Worm (Caenorhabditis elegans): ENCODE measurements around the gene ZK1320.2.

Gene ZK1320.2

DNA sequence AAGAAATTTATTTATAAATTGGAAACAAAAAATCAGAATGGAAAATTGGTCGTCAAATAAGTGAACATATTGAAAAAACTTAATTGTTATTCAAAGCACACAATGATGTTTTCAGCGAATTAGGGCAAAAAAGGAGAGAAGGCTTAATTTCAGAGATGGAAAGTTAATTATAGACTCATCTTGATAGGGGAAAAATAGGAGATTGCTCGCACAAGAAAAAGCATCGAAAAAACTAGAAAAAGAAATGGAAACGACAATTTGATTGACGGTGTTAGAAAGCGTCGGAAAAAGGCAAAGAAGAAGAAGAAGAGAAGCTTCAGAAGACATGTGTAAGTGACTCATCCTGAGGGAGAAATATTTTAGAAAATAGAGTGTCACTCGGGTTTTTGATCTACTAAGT is 37.1 kb upstream of the ZK1320.2 start:
- TF ChIP-seq tbx-7 (tag; optimal IDR thresholded peaks at IDR 0.05) (no peak), unc-42 (tag; optimal IDR thresholded peaks at IDR 0.05) (peak; percentile 55)

DNA sequence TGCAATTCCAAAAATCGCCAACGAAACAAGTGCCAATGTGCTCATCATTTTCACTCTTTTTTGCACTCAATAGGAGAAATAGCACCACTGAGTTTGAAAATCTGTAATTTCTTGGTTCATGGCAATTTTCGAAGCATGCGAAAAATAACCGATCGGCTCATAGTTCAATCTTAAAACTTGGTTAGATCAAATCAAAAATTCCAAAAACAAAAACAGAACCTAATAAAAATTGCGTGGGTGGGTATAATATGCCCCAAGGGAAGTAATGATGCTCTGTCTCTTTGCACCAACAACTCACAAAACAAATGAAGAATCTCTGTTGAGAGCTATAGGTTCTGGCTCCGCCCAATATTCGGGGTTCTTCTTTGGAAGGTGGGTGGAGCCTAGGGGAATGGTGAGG is 33.0 kb upstream of the ZK1320.2 start, which contains the start of gene nlp-11:
TSS of gene nlp-11 (minus strand) at position 101 of the 400 bp plus-strand sequence.
- TF ChIP-seq unc-86 (tag; optimal IDR thresholded peaks at IDR 0.05): no peak

DNA sequence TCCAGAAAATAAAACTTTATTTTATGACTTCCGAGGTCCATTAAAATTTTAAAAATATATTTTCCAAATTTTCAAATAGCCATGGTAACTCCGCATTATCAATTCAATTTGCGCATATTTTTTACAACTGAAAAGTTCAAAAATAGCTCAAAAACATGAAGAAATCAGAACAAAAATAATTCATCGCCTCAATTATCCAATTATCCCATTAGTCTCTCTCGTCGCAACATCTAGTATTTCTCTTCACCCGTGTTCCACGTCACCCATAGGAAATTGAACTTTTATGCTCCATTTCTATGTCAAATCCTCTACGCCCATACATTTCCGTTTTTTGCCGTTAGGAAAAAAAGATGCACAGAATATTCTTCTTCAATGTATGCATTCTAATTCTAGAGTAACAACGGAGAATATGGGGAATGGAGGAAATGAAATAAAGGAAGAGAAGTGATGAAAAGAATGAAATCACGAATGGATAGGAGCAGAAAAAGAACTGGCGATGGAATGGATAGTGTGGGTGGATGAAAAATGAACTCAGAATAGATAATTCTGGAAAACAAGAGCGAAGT is 31.3 kb upstream of the ZK1320.2 start:
- TF ChIP-seq unc-42 (tag; optimal IDR thresholded peaks at IDR 0.05) (peak; percentile 78), ahr-1 (tag; optimal IDR thresholded peaks at IDR 0.05) (no peak)

DNA sequence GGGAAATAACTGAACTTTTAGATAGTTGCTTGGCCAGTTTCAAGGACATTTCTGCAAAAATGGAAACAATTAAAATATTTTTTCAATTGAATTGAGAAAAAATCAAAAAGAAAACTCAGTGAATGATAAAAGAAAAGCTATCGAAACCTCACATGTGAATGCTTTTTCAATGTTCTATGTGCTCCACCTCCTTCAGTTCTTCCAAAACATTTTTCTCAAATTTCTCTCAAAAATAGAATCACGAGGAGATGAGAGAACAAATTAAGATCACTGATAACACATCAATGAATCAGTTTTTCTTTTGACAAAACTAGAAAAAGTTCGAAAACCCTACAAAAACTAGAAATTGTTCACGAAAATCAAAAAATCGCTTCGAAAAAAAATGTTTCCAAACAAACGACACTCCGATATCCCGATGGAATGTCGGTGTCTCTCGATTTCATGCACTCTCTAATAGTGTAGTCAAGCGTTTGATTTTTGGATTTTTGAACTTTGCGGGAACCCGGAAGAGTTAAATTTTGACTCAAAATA is 27.9 kb upstream of the ZK1320.2 start, which contains the start of gene ZK1320.9:
TSS of gene ZK1320.9 (minus strand) at position 51 of the 531 bp plus-strand sequence.
- no peak for TF ChIP-seq ahr-1 (tag; optimal IDR thresholded peaks at IDR 0.05)

DNA sequence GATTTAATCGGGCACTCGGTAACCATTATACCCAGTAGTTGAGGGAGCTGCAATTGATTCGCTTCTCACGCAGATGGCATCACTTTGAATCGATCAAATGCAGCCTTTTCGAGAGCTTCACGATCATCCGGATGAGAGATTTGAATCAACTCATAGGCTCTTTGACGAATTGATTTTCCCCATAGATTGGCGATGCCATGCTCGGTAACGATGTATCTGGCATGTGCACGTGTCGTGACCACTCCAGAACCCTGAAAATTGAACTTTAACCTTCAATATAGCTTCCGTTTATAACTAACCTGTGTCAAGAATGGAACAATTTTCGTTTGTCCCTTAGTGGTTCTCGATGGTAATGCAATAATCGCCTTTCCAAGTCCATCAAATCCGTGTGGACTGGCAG is 25.4 kb upstream of the ZK1320.2 start:
- no peak for TF ChIP-seq F13H6.1 (tag; optimal IDR thresholded peaks at IDR 0.05)
- TF ChIP-seq pros-1 (tag; optimal IDR thresholded peaks at IDR 0.05): no peak
- no peak for TF ChIP-seq pag-3 (tag; optimal IDR thresholded peaks at IDR 0.05; ENCODE audit: borderline replicate concordance)
- no peak for TF ChIP-seq ceh-45 (GFP tag; IDR thresholded peaks at IDR 0.05)
- no peak for TF ChIP-seq pqm-1 (tag; optimal IDR thresholded peaks at IDR 0.05)
- no peak for TF ChIP-seq sox-2 (GFP tag; IDR thresholded peaks at IDR 0.05)
- no peak for TF ChIP-seq unc-86 (tag; optimal IDR thresholded peaks at IDR 0.05)
- no peak for TF ChIP-seq nhr-232 (tag; optimal IDR thresholded peaks at IDR 0.05)
- TF ChIP-seq ceh-18 (tag; optimal IDR thresholded peaks at IDR 0.05): no peak

DNA sequence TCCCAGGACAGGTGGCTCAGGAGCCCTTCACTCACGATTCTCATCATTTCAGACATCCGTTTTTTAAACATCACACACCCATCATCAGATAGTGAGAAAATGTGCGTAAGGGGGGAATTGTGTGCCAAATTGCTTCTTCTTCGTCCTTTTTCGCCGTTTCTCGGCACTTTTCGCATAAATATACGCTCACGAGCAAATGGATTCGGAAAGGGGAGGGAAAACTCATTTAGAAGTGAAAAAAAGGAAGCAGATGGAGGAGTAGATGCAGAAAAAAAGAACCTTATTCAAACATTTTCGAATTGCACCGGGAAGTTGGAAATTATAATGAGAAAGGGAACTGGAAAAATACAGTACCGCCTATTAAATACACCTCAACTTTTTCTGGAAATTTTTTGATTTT is 23.2 kb upstream of the ZK1320.2 start:
- TF ChIP-seq unc-42 (tag; optimal IDR thresholded peaks at IDR 0.05) (peak; percentile 50), nhr-11 (tag; optimal IDR thresholded peaks at IDR 0.05) (no peak)

DNA sequence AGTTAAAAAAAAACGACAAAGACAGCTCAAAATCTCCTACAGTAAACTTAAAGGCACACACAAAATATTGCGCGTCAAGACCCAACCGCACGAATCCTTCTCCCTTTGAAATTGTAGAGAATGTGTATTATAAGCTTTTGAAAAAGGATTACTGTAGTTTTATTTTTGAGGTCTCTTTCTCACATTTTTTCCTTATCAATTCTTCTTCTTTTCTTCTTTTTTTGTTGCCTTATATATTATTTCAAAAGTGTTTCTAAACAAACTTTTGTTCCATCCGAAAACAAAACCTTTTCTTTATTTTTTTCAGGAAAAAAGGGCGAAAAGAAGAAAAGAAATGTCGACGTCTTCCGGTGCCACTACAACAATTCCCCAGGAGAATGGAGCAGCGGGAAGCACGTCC is 21.7 kb upstream of the ZK1320.2 start, which contains the start of gene ZK1320.13:
TSS of gene ZK1320.13 (plus strand) at position 301 of the 400 bp plus-strand sequence.
- TF ChIP-seq hlh-30 (tag; optimal IDR thresholded peaks at IDR 0.05; ENCODE audit: insufficient read depth): no peak
- no peak for TF ChIP-seq fkh-10 (GFP tag; optimal IDR thresholded peaks at IDR 0.05)
- TF ChIP-seq fax-1 (tag; optimal IDR thresholded peaks at IDR 0.05): no peak
- TF ChIP-seq pha-4 (tag; optimal IDR thresholded peaks at IDR 0.05): no peak
- TF ChIP-seq lin-11 (tag; optimal IDR thresholded peaks at IDR 0.05): no peak
- TF ChIP-seq tbx-2 (tag; optimal IDR thresholded peaks at IDR 0.05): no peak
- TF ChIP-seq Y22D7AL.16 (tag; optimal IDR thresholded peaks at IDR 0.05): no peak
- TF ChIP-seq hlh-15 (tag; optimal IDR thresholded peaks at IDR 0.05): no peak
- no peak for TF ChIP-seq ceh-48 (tag; optimal IDR thresholded peaks at IDR 0.05)
- no peak for TF ChIP-seq hlh-6 (tag; optimal IDR thresholded peaks at IDR 0.05)

DNA sequence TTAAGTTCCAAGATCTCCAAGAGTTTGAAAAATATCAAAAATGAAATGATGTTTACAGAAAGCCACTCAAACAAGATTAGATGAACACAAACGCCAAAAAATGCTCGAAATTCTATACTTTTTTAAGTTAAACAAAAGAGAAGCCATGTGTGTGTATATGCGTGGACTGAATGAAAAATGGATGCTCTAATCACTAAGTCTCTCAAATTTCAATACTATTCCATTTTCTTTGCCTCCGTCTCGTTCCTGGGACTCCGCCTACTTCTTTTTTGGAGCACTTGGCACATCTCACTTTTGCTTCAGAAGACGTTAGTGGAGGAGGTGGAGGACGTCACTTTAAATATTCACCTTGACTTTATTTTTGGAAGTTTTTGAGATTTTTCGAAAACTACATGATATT is 21.0 kb upstream of the ZK1320.2 start:
- TF ChIP-seq sox-4 (tag; optimal IDR thresholded peaks at IDR 0.05): no peak
- no peak for TF ChIP-seq ceh-14 (tag; optimal IDR thresholded peaks at IDR 0.05)
- no peak for TF ChIP-seq odd-2 (tag; optimal IDR thresholded peaks at IDR 0.05)
- no peak for TF ChIP-seq ama-1 (optimal IDR thresholded peaks at IDR 0.05)
- no peak for TF ChIP-seq ceh-45 (GFP tag; IDR thresholded peaks at IDR 0.05)
- no peak for TF ChIP-seq pat-9 (tag; optimal IDR thresholded peaks at IDR 0.05)
- TF ChIP-seq hlh-8 (tag; optimal IDR thresholded peaks at IDR 0.05): no peak
- no peak for TF ChIP-seq hlh-13 (GFP tag; optimal IDR thresholded peaks at IDR 0.05)
- no peak for TF ChIP-seq ref-2 (tag; optimal IDR thresholded peaks at IDR 0.05)
- TF ChIP-seq F13H6.1 (tag; optimal IDR thresholded peaks at IDR 0.05): no peak
